Fruit fly (Drosophila melanogaster) whole organism, embryonic: Measurements from ENCODE around the gene ebi.

Experiments
- CG11723 ChIP-seq: fragments of 200-800 bp; sonication (Bioruptor generic); optimal IDR thresholded peaks from 2 replicates; lab custom pipeline; 2017; ENCODE audit warnings: missing biosample characterization, mild to moderate bottlenecking, missing genetic modification characterization
- CG12155 ChIP-seq: fragments of 200-800 bp; sonication (Bioruptor generic); optimal IDR thresholded peaks from 3 replicates; lab custom pipeline; 2016; ENCODE audit warnings: missing biosample characterization, missing genetic modification characterization
- CG12236 ChIP-seq: fragments of 200-800 bp; sonication (Bioruptor generic); optimal IDR thresholded peaks from 2 replicates; lab custom pipeline; 2016; ENCODE audit warnings: missing biosample characterization, missing genetic modification characterization
- CG13123 ChIP-seq: fragments of 200-800 bp; sonication (Bioruptor generic); optimal IDR thresholded peaks from 2 replicates; lab custom pipeline; 2016; ENCODE audit warnings: missing biosample characterization, missing genetic modification characterization
- CG15696 ChIP-seq: fragments of 200-800 bp; sonication (Bioruptor generic); optimal IDR thresholded peaks from 2 replicates; lab custom pipeline; 2019; ENCODE audit warnings: missing biosample characterization, mild to moderate bottlenecking, missing genetic modification characterization, moderate library complexity
- CG1602 ChIP-seq: fragments of 200-800 bp; sonication (Bioruptor generic); optimal IDR thresholded peaks from 3 replicates; lab custom pipeline; 2016; ENCODE audit warnings: missing biosample characterization, missing genetic modification characterization
- CG1603 ChIP-seq: fragments of 200-800 bp; sonication (Bioruptor generic); optimal IDR thresholded peaks from 2 replicates; lab custom pipeline; 2019; ENCODE audit warnings: missing biosample characterization, mild to moderate bottlenecking, missing genetic modification characterization, moderate library complexity
- CG17802 ChIP-seq: fragments of 200-800 bp; sonication (Bioruptor generic); optimal IDR thresholded peaks from 2 replicates; lab custom pipeline; 2018; ENCODE audit warnings: missing biosample characterization, mild to moderate bottlenecking, missing genetic modification characterization, moderate library complexity
- CG18011 ChIP-seq: fragments of 200-800 bp; sonication (Bioruptor generic); optimal IDR thresholded peaks from 2 replicates; lab custom pipeline; 2017; ENCODE audit warnings: missing biosample characterization, missing genetic modification characterization, mild to moderate bottlenecking, moderate library complexity, missing genotype
- CG32532 ChIP-seq: fragments of 200-800 bp; sonication (Bioruptor generic); IDR thresholded peaks from 2 replicates; pipeline ENCODE4 v1.3.6; 2022; ENCODE audit warnings: missing biosample characterization, missing genetic modification characterization
- CG33557 ChIP-seq: fragments of 200-800 bp; sonication (Bioruptor generic); optimal IDR thresholded peaks from 2 replicates; lab custom pipeline; 2019; ENCODE audit warnings: missing biosample characterization, mild to moderate bottlenecking, missing genetic modification characterization, moderate library complexity
- CG4360 ChIP-seq: fragments of 200-800 bp; sonication (Bioruptor generic); IDR thresholded peaks from 2 replicates; pipeline ENCODE4 v1.3.6; 2022; ENCODE audit warnings: missing biosample characterization, missing genetic modification characterization
- CG4404 ChIP-seq: fragments of 200-800 bp; sonication (Bioruptor generic); IDR thresholded peaks from 2 replicates; pipeline ENCODE4 v1.3.6; 2022; ENCODE audit warnings: missing biosample characterization, missing genetic modification characterization
- CG6654 ChIP-seq: fragments of 200-800 bp; sonication (Bioruptor generic); optimal IDR thresholded peaks from 2 replicates; lab custom pipeline; 2017; ENCODE audit warnings: missing biosample characterization, mild to moderate bottlenecking, missing genetic modification characterization
- CG6689 ChIP-seq: fragments of 200-800 bp; sonication (Bioruptor generic); IDR thresholded peaks from 2 replicates; pipeline ENCODE4 v1.3.6; 2022; ENCODE audit warnings: missing biosample characterization, missing genetic modification characterization
- CG7928 ChIP-seq: fragments of 200-800 bp; sonication (Bioruptor generic); optimal IDR thresholded peaks from 2 replicates; lab custom pipeline; 2017; ENCODE audit warnings: missing biosample characterization, mild to moderate bottlenecking, missing genetic modification characterization
- CG8359 ChIP-seq: fragments of 200-800 bp; sonication (Bioruptor generic); optimal IDR thresholded peaks from 2 replicates; lab custom pipeline; 2017; ENCODE audit warnings: missing biosample characterization, mild to moderate bottlenecking, missing genetic modification characterization, borderline replicate concordance
- CoRest ChIP-seq: fragments of 200-800 bp; sonication (Bioruptor generic); optimal IDR thresholded peaks from 3 replicates; lab custom pipeline; 2018; ENCODE audit warnings: missing biosample characterization, mild to moderate bottlenecking, missing genetic modification characterization, moderate library complexity
- D19A ChIP-seq: fragments of 200-800 bp; optimal IDR thresholded peaks from 3 replicates; lab custom pipeline; 2019; ENCODE audit warnings: missing biosample characterization, mild to moderate bottlenecking, missing genetic modification characterization, moderate library complexity
- Dip2 ChIP-seq: fragments of 200-800 bp; sonication (Bioruptor generic); IDR thresholded peaks from 2 replicates; pipeline ENCODE4 v1.3.6; 2022; ENCODE audit warnings: missing biosample characterization, missing genetic modification characterization
- Doc2 ChIP-seq: fragments of 200-800 bp; sonication (Bioruptor generic); IDR thresholded peaks from 2 replicates; pipeline ENCODE4 v1.3.6; 2022; ENCODE audit warnings: missing biosample characterization, missing genetic modification characterization
- Ets97D ChIP-seq: fragments of 200-800 bp; sonication (Bioruptor generic); optimal IDR thresholded peaks from 3 replicates; lab custom pipeline; 2016; ENCODE audit warnings: missing biosample characterization, missing genetic modification characterization
- Hmr ChIP-seq: fragments of 200-800 bp; sonication (Bioruptor generic); optimal IDR thresholded peaks from 3 replicates; lab custom pipeline; 2017; ENCODE audit warnings: mild to moderate bottlenecking, missing biosample characterization, missing genetic modification reagents, missing genetic modification characterization
- MTF-1 ChIP-seq: fragments of 200-800 bp; sonication (Bioruptor generic); optimal IDR thresholded peaks from 2 replicates; lab custom pipeline; 2018; ENCODE audit warnings: missing biosample characterization, mild to moderate bottlenecking, missing genetic modification characterization, borderline replicate concordance
- Oli ChIP-seq: fragments of 200-800 bp; sonication (Bioruptor generic); optimal IDR thresholded peaks from 2 replicates; lab custom pipeline; 2018; ENCODE audit warnings: missing biosample characterization, mild to moderate bottlenecking, missing genetic modification characterization, moderate library complexity
- Rx ChIP-seq: fragments of 200-800 bp; sonication (Bioruptor generic); IDR thresholded peaks from 2 replicates; pipeline ENCODE4 v1.3.6; 2022; ENCODE audit warnings: missing biosample characterization, missing genetic modification characterization
- Scr ChIP-seq: fragments of 200-800 bp; sonication (Bioruptor generic); IDR thresholded peaks from 2 replicates; pipeline ENCODE4 v1.3.6; 2022; ENCODE audit warnings: missing biosample characterization, missing genetic modification characterization; ENCODE audit not compliant: partially characterized antibody
- bcd ChIP-seq: fragments of 200-800 bp; sonication (Bioruptor generic); optimal IDR thresholded peaks from 2 replicates; lab custom pipeline; 2017; ENCODE audit warnings: missing biosample characterization, mild to moderate bottlenecking, missing genetic modification characterization
- cad ChIP-seq: fragments of >200 bp; optimal IDR thresholded peaks from 2 replicates; lab custom pipeline; 2017; ENCODE audit warnings: missing biosample characterization, missing genetic modification characterization
- cato ChIP-seq: fragments of 200-800 bp; sonication (Bioruptor generic); optimal IDR thresholded peaks from 2 replicates; lab custom pipeline; 2016; ENCODE audit warnings: missing biosample characterization, missing genetic modification characterization, borderline replicate concordance
- disco-r ChIP-seq: fragments of 200-800 bp; sonication (Bioruptor generic); optimal IDR thresholded peaks from 2 replicates; lab custom pipeline; 2016; ENCODE audit warnings: missing biosample characterization, missing genetic modification characterization
- fu2 ChIP-seq: fragments of 200-800 bp; sonication (Bioruptor generic); optimal IDR thresholded peaks from 2 replicates; lab custom pipeline; 2016; ENCODE audit warnings: missing biosample characterization, missing genetic modification characterization
- hkb ChIP-seq, 2 experiments: fragments of 200-800 bp in 1 of 2; fragments of >200 bp in 1 of 2; sonication (Bioruptor generic) in 1 of 2; IDR thresholded peaks in 1 of 2; optimal IDR thresholded peaks in 1 of 2; 2 replicates each; pipeline versions ENCODE4 v1.3.6 to Lab custom; 2017 to 2022; ENCODE audit warnings: missing biosample characterization in 1 of 2, missing genetic modification characterization in 1 of 2
- lola ChIP-seq, 3 experiments: fragments of >200 bp in 2 of 3; fragments of 200-800 bp in 1 of 3; sonication (Bioruptor generic) in 1 of 3; optimal IDR thresholded peaks; 2 replicates each; lab custom pipeline; 2017 to 2019; ENCODE audit warnings: missing biosample characterization in 3 of 3, missing genetic modification characterization in 3 of 3, mild to moderate bottlenecking in 1 of 3, moderate library complexity in 1 of 3
- nerfin-2 ChIP-seq: fragments of 200-800 bp; sonication (Bioruptor generic); IDR thresholded peaks from 2 replicates; pipeline ENCODE4 v1.3.6; 2022; ENCODE audit warnings: missing biosample characterization, missing genetic modification characterization; ENCODE audit not compliant: partially characterized antibody
- pnt ChIP-seq: fragments of 200-800 bp; sonication (Bioruptor generic); optimal IDR thresholded peaks from 3 replicates; lab custom pipeline; 2016; ENCODE audit warnings: missing biosample characterization, missing genetic modification characterization
- sc ChIP-seq, 3 experiments: fragments of >200 bp in 2 of 3; fragments of 200-800 bp in 1 of 3; sonication (Bioruptor generic) in 1 of 3; optimal IDR thresholded peaks; 2 replicates in 2 of 3; 3 replicates in 1 of 3; lab custom pipeline; 2017; ENCODE audit warnings: mild to moderate bottlenecking in 1 of 3, missing biosample characterization in 1 of 3, missing genetic modification characterization in 1 of 3, missing genetic modification reagents in 1 of 3
- seq ChIP-seq: fragments of 200-800 bp; sonication (Bioruptor generic); IDR thresholded peaks from 2 replicates; pipeline ENCODE4 v1.3.6; 2022; ENCODE audit warnings: missing biosample characterization, missing genetic modification characterization
- sim ChIP-seq: fragments of 200-800 bp; sonication (Bioruptor generic); IDR thresholded peaks from 2 replicates; pipeline ENCODE4 v1.3.6; 2022; ENCODE audit warnings: missing biosample characterization, missing genetic modification characterization
- sisA ChIP-seq: fragments of 200-800 bp; sonication (Bioruptor generic); IDR thresholded peaks from 2 replicates; pipeline ENCODE4 v1.3.6; 2022; ENCODE audit warnings: missing biosample characterization, missing genetic modification characterization
- sna ChIP-seq: fragments of 200-800 bp; sonication (Bioruptor generic); IDR thresholded peaks from 2 replicates; pipeline ENCODE4 v1.3.6; 2022; ENCODE audit warnings: missing biosample characterization, missing genetic modification characterization; ENCODE audit not compliant: partially characterized antibody
- tgo ChIP-seq: fragments of 200-800 bp; sonication (Bioruptor generic); IDR thresholded peaks from 3 replicates; pipeline ENCODE4 v1.3.6; 2022; ENCODE audit warnings: missing biosample characterization, missing genetic modification characterization
- unpg ChIP-seq: fragments of 200-800 bp; sonication (Bioruptor generic); optimal IDR thresholded peaks from 3 replicates; lab custom pipeline; 2018; ENCODE audit warnings: missing biosample characterization, mild to moderate bottlenecking, missing genetic modification characterization, moderate library complexity
- vfl ChIP-seq: fragments of 200-800 bp; sonication (Bioruptor generic); optimal IDR thresholded peaks from 2 replicates; lab custom pipeline; 2016; ENCODE audit warnings: missing biosample characterization, missing genetic modification characterization
- wdn ChIP-seq: fragments of 200-800 bp; sonication (Bioruptor generic); IDR thresholded peaks from 2 replicates; pipeline ENCODE4 v1.3.6; 2022; ENCODE audit warnings: missing biosample characterization, missing genetic modification characterization
- z ChIP-seq: fragments of 200-800 bp; sonication (Bioruptor generic); IDR thresholded peaks from 3 replicates; pipeline ENCODE4 v1.3.6; 2022; ENCODE audit warnings: missing biosample characterization, missing genetic modification characterization
- zfh2 ChIP-seq: fragments of 200-800 bp; sonication (Bioruptor generic); optimal IDR thresholded peaks from 2 replicates; lab custom pipeline; 2016; ENCODE audit warnings: missing biosample characterization, missing genetic modification characterization

The ebi gene

DNA sequence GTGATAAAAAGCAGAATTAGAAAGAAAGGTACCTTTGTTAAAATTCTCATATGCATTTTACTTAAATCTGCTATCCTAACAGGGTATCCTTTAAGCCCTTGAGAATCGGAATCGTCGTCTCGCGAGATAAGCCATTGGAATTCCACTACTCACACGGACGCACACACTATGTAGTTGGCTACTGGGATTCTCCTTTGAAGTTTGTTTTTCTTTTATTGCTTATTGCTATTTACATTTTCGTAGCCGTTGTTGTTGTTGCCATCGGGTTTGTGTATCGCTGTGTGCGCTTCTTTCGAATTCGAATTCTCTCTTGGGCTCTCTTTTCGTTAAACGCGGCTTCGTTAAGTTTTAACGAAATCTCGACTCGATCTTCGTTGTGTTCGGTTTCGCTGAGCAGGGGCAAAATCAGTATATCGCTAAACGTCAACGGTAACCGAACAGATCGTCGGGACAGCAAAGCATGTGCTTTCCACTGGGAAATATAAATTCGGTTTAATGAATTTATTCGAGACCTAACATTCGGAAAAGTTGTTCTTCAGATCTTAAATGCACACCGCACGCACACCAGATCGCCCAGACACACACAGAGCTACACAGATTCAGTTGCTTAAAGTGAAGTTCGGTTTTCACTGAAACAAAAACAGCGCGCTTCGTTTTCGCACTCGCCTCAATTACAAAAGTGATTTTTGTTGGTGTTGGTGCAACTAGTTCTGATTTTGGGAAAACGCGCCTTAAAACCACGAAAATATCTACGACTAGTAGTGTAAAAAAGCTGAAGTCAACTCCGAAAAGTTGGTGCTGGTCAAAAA lies 16.2 kb downstream of the ebi start, which contains the start of gene ex (continued):
- TF ChIP-seq sisA (GFP tag; lab: Robert Waterston, UW) = no peak
- TF ChIP-seq CG18011 = no peak
- TF ChIP-seq wdn (GFP tag; lab: Robert Waterston, UW) = no peak
- TF ChIP-seq Rx (GFP tag; lab: Robert Waterston, UW) = no peak
- TF ChIP-seq Doc2 (GFP tag; lab: Robert Waterston, UW) = no peak
- TF ChIP-seq CG1603 = peak; percentile 22
- peak; percentile 8 for TF ChIP-seq CG7928 (GFP tag; lab: Kevin White, UChicago)
- no peak for TF ChIP-seq Ets97D (GFP tag; lab: Kevin White, UChicago)
- no peak for TF ChIP-seq Dip2 (GFP tag; lab: Robert Waterston, UW)
- no peak for TF ChIP-seq fu2
- peak; percentile 62 for TF ChIP-seq CG33557 (GFP tag; lab: Kevin White, UChicago)
- TF ChIP-seq Oli = no peak
- TF ChIP-seq sim (GFP tag; lab: Robert Waterston, UW) = 0 out of 2 replicates have a peak, but pooled peaks have one; percentile 7
- TF ChIP-seq seq = no peak; the same call in 1 of the 2 replicates
- no peak for TF ChIP-seq CG17802
- TF ChIP-seq CG32532 (GFP tag; lab: Robert Waterston, UW) = peak; percentile 8; the same call in 1 of the 2 replicates
- TF ChIP-seq unpg = peak; percentile 69
- 0 out of 3 replicates have a peak, but pooled peaks have one; percentile 45 for TF ChIP-seq z (GFP tag; lab: Robert Waterston, UW)
- TF ChIP-seq hkb (optimal IDR thresholded peaks at IDR 0.05; lab: Kevin White, UChicago) = no peak
- peak; percentile 81 for TF ChIP-seq hkb (GFP tag; IDR thresholded peaks at IDR 0.05; lab: Robert Waterston, UW)
- no peak for TF ChIP-seq vfl
- TF ChIP-seq CG6689 = no peak
- TF ChIP-seq CG13123 (GFP tag; lab: Kevin White, UChicago) = peak; percentile 36
- no peak for TF ChIP-seq nerfin-2
- TF ChIP-seq CoRest (tag; lab: Kevin White, UChicago) = peak; percentile 41
- TF ChIP-seq zfh2 (GFP tag; lab: Kevin White, UChicago) = no peak
- TF ChIP-seq disco-r (GFP tag; lab: Kevin White, UChicago) = no peak
- TF ChIP-seq Hmr (GFP tag; lab: Kevin White, UChicago) = peak; percentile 85
- TF ChIP-seq CG1602 (GFP tag; lab: Kevin White, UChicago) = no peak
- TF ChIP-seq CG4404 = no peak
- TF ChIP-seq sna = no peak
- peak; percentile 44 for TF ChIP-seq CG8359
- TF ChIP-seq bcd = peak; percentile 41
- TF ChIP-seq CG15696 (tag; lab: Kevin White, UChicago) = peak; percentile 67
- TF ChIP-seq tgo (GFP tag; lab: Robert Waterston, UW) = no peak
- peak; percentile 61 for TF ChIP-seq cad (GFP tag; lab: Kevin White, UChicago)
- no peak for TF ChIP-seq cato (GFP tag; lab: Kevin White, UChicago)
- no peak for TF ChIP-seq lola (GFP tag; optimal IDR thresholded peaks at IDR 0.05; lab: Kevin White, UChicago)
- peak; percentile 98 for TF ChIP-seq CG4360
- TF ChIP-seq pnt (GFP tag; lab: Kevin White, UChicago) = peak; percentile 9
- TF ChIP-seq sc (optimal IDR thresholded peaks at IDR 0.05; lab: Kevin White, UChicago) = no peak
- TF ChIP-seq sc (GFP tag; optimal IDR thresholded peaks at IDR 0.05; lab: Kevin White, UChicago) = peak; percentile 52
- no peak for TF ChIP-seq Scr (GFP tag; lab: Robert Waterston, UW)
- TF ChIP-seq MTF-1 (GFP tag; lab: Kevin White, UChicago) = peak; percentile 79
- no peak for TF ChIP-seq CG12155 (GFP tag; lab: Kevin White, UChicago)
- TF ChIP-seq D19A (tag; lab: Kevin White, UChicago) = peak; percentile 30
- peak; percentile 22 for TF ChIP-seq CG11723 (GFP tag; lab: Kevin White, UChicago)
- TF ChIP-seq CG6654 (GFP tag; lab: Kevin White, UChicago) = no peak
- peak; percentile 12 for TF ChIP-seq CG12236
